Fruit fly (Drosophila melanogaster) whole organism, embryonic: ENCODE measurements around the gene Gr63a.
A peak's percentile ranks its signal among the peaks of the same experiment; 100 is the strongest.

Experiments
- Abd-B ChIP-seq: fragments of 200-800 bp; sonication (Bioruptor generic); optimal IDR thresholded peaks from 2 replicates; lab custom pipeline; 2018; ENCODE audit warnings: missing biosample characterization, mild to moderate bottlenecking, missing genetic modification characterization, moderate library complexity
- BEAF-32 ChIP-seq: fragments of 200-800 bp; sonication (Bioruptor generic); optimal IDR thresholded peaks from 3 replicates; lab custom pipeline; 2017; ENCODE audit warnings: missing biosample characterization, missing genetic modification characterization, mild to moderate bottlenecking, moderate library complexity, missing genetic modification reagents
- CG10462 ChIP-seq: fragments of 200-800 bp; sonication (Bioruptor generic); optimal IDR thresholded peaks from 2 replicates; lab custom pipeline; 2016; ENCODE audit warnings: missing biosample characterization, missing genetic modification characterization
- CG13624 ChIP-seq: fragments of 200-800 bp; sonication (Bioruptor generic); optimal IDR thresholded peaks from 2 replicates; lab custom pipeline; 2016; ENCODE audit warnings: missing biosample characterization, missing genetic modification characterization
- CG15696 ChIP-seq: fragments of 200-800 bp; sonication (Bioruptor generic); optimal IDR thresholded peaks from 2 replicates; lab custom pipeline; 2019; ENCODE audit warnings: missing biosample characterization, mild to moderate bottlenecking, missing genetic modification characterization, moderate library complexity
- CG1603 ChIP-seq: fragments of 200-800 bp; sonication (Bioruptor generic); optimal IDR thresholded peaks from 2 replicates; lab custom pipeline; 2019; ENCODE audit warnings: missing biosample characterization, mild to moderate bottlenecking, missing genetic modification characterization, moderate library complexity
- CG17568 ChIP-seq: fragments of 200-800 bp; sonication (Bioruptor generic); optimal IDR thresholded peaks from 2 replicates; lab custom pipeline; 2018; ENCODE audit warnings: missing biosample characterization, mild to moderate bottlenecking, missing genetic modification characterization, moderate library complexity
- CG18599 ChIP-seq: fragments of 200-800 bp; sonication (Bioruptor generic); optimal IDR thresholded peaks from 3 replicates; lab custom pipeline; 2017; ENCODE audit warnings: missing biosample characterization, missing genetic modification characterization, mild to moderate bottlenecking, moderate library complexity, missing genetic modification reagents
- CG2202 ChIP-seq: fragments of 200-800 bp; sonication (Bioruptor generic); optimal IDR thresholded peaks from 2 replicates; lab custom pipeline; 2018; ENCODE audit warnings: missing biosample characterization, mild to moderate bottlenecking, missing genetic modification characterization
- CG31441 ChIP-seq: fragments of 200-800 bp; sonication (Bioruptor generic); IDR thresholded peaks from 2 replicates; pipeline ENCODE4 v1.3.6; 2022; ENCODE audit warnings: missing biosample characterization, missing genetic modification characterization
- CG6254 ChIP-seq: fragments of 200-800 bp; sonication (Bioruptor generic); optimal IDR thresholded peaks from 3 replicates; lab custom pipeline; 2017; ENCODE audit warnings: mild to moderate bottlenecking, missing biosample characterization, missing genetic modification reagents, missing genetic modification characterization
- CG7963 ChIP-seq: fragments of 200-800 bp; sonication (Bioruptor generic); IDR thresholded peaks from 3 replicates; pipeline ENCODE4 v1.3.6; 2022; ENCODE audit warnings: missing biosample characterization, missing genetic modification characterization; ENCODE audit not compliant: partially characterized antibody
- CG9727 ChIP-seq: fragments of 200-800 bp; sonication (Bioruptor generic); optimal IDR thresholded peaks from 3 replicates; lab custom pipeline; 2017; ENCODE audit warnings: missing biosample characterization, mild to moderate bottlenecking, missing genetic modification characterization
- CTCF ChIP-seq: fragments of 200-800 bp; sonication (Bioruptor generic); optimal IDR thresholded peaks from 2 replicates; lab custom pipeline; 2017; ENCODE audit warnings: missing biosample characterization, mild to moderate bottlenecking, missing genetic modification characterization, moderate library complexity
- Chrac-16 ChIP-seq: fragments of 200-800 bp; sonication (Bioruptor generic); optimal IDR thresholded peaks from 3 replicates; lab custom pipeline; 2016; ENCODE audit warnings: missing biosample characterization, missing genetic modification characterization
- D ChIP-seq, 2 experiments: fragments of 200-800 bp in 1 of 2; fragments of >200 bp in 1 of 2; sonication (Bioruptor generic) in 1 of 2; optimal IDR thresholded peaks; 2 replicates in 1 of 2; 3 replicates in 1 of 2; lab custom pipeline; 2017; ENCODE audit warnings: mild to moderate bottlenecking in 1 of 2, missing biosample characterization in 1 of 2, missing genetic modification characterization in 1 of 2, missing genetic modification reagents in 1 of 2
- Ets65A ChIP-seq: fragments of 200-800 bp; sonication (Bioruptor generic); peaks from one replicate; lab custom pipeline; 2016; ENCODE audit warnings: missing biosample characterization, missing genetic modification characterization
- Ets97D ChIP-seq: fragments of 200-800 bp; sonication (Bioruptor generic); optimal IDR thresholded peaks from 3 replicates; lab custom pipeline; 2016; ENCODE audit warnings: missing biosample characterization, missing genetic modification characterization
- HLH3B ChIP-seq: fragments of 200-800 bp; sonication (Bioruptor generic); IDR thresholded peaks from 2 replicates; pipeline ENCODE4 v1.3.6; 2022; ENCODE audit warnings: missing biosample characterization, missing genetic modification characterization
- HLH54F ChIP-seq: fragments of 200-800 bp; sonication (Bioruptor generic); optimal IDR thresholded peaks from 3 replicates; lab custom pipeline; 2016; ENCODE audit warnings: missing biosample characterization, missing genetic modification characterization
- NC2β ChIP-seq: fragments of 200-800 bp; sonication (Bioruptor generic); optimal IDR thresholded peaks from 2 replicates; lab custom pipeline; 2016; ENCODE audit warnings: missing biosample characterization, missing genetic modification characterization
- Nf-YB ChIP-seq: fragments of 200-800 bp; sonication (Bioruptor generic); optimal IDR thresholded peaks from 3 replicates; lab custom pipeline; 2019; ENCODE audit warnings: missing biosample characterization, mild to moderate bottlenecking, missing genetic modification characterization, moderate library complexity
- Nf-YC ChIP-seq: fragments of 200-800 bp; optimal IDR thresholded peaks from 3 replicates; lab custom pipeline; 2019; ENCODE audit warnings: missing biosample characterization, mild to moderate bottlenecking, missing genetic modification characterization, moderate library complexity
- NfI ChIP-seq: fragments of 200-800 bp; sonication (Bioruptor generic); optimal IDR thresholded peaks from 3 replicates; lab custom pipeline; 2018; ENCODE audit warnings: missing biosample characterization, mild to moderate bottlenecking, missing genetic modification characterization, moderate library complexity
- Sry-δ ChIP-seq: fragments of 200-800 bp; sonication (Bioruptor generic); optimal IDR thresholded peaks from 2 replicates; lab custom pipeline; 2016; ENCODE audit warnings: missing biosample characterization, missing genetic modification characterization
- TFAM ChIP-seq: fragments of 200-800 bp; sonication (Bioruptor generic); optimal IDR thresholded peaks from 2 replicates; lab custom pipeline; 2017; ENCODE audit warnings: missing biosample characterization, missing genetic modification characterization, inconsistent platforms
- Xrp1 ChIP-seq: fragments of 200-800 bp; sonication (Bioruptor generic); IDR thresholded peaks from 2 replicates; pipeline ENCODE4 v1.3.6; 2022; ENCODE audit warnings: missing biosample characterization, missing genetic modification characterization
- YL-1 ChIP-seq: fragments of 200-800 bp; sonication (Bioruptor generic); optimal IDR thresholded peaks from 3 replicates; lab custom pipeline; 2017; ENCODE audit warnings: missing biosample characterization, mild to moderate bottlenecking, missing genetic modification characterization
- ac ChIP-seq: fragments of 200-800 bp; sonication (Bioruptor generic); optimal IDR thresholded peaks from 3 replicates; lab custom pipeline; 2017; ENCODE audit warnings: missing biosample characterization, mild to moderate bottlenecking, missing genetic modification characterization
- ap ChIP-seq: fragments of 200-800 bp; sonication (Bioruptor generic); IDR thresholded peaks from 2 replicates; pipeline ENCODE4 v1.3.6; 2022; ENCODE audit warnings: missing biosample characterization, missing genetic modification characterization
- bab2 ChIP-seq: fragments of 200-800 bp; sonication (Bioruptor generic); optimal IDR thresholded peaks from 2 replicates; lab custom pipeline; 2016; ENCODE audit warnings: missing biosample characterization, missing genetic modification characterization
- cg ChIP-seq: fragments of 200-800 bp; sonication (Bioruptor generic); optimal IDR thresholded peaks from 3 replicates; lab custom pipeline; 2019; ENCODE audit warnings: missing biosample characterization, mild to moderate bottlenecking, missing genetic modification characterization, moderate library complexity
- crol ChIP-seq: fragments of 200-800 bp; sonication (Bioruptor generic); IDR thresholded peaks from 2 replicates; pipeline ENCODE4 v1.3.6; 2022; ENCODE audit warnings: missing biosample characterization, missing genetic modification characterization
- cwo ChIP-seq: fragments of 200-800 bp; sonication (Bioruptor generic); optimal IDR thresholded peaks from 3 replicates; lab custom pipeline; 2017; ENCODE audit warnings: missing biosample characterization, missing genetic modification characterization, mild to moderate bottlenecking, moderate library complexity, missing genetic modification reagents
- dmrt11E ChIP-seq: fragments of 200-800 bp; sonication (Bioruptor generic); optimal IDR thresholded peaks from 3 replicates; lab custom pipeline; 2018; ENCODE audit warnings: missing biosample characterization, mild to moderate bottlenecking, missing genetic modification characterization, moderate library complexity
- ems ChIP-seq: fragments of 200-800 bp; sonication (Bioruptor generic); optimal IDR thresholded peaks from 3 replicates; lab custom pipeline; 2016; ENCODE audit warnings: missing biosample characterization, missing genetic modification characterization
- fd102C ChIP-seq: fragments of 200-800 bp; sonication (Bioruptor generic); optimal IDR thresholded peaks from 2 replicates; lab custom pipeline; 2018; ENCODE audit warnings: missing biosample characterization, mild to moderate bottlenecking, missing genetic modification characterization, moderate library complexity
- gcm ChIP-seq: fragments of 200-800 bp; sonication (Bioruptor generic); optimal IDR thresholded peaks from 2 replicates; lab custom pipeline; 2019; ENCODE audit warnings: missing biosample characterization, mild to moderate bottlenecking, missing genetic modification characterization, moderate library complexity
- lola ChIP-seq, 3 experiments: fragments of >200 bp in 2 of 3; fragments of 200-800 bp in 1 of 3; sonication (Bioruptor generic) in 1 of 3; optimal IDR thresholded peaks; 2 replicates each; lab custom pipeline; 2017 to 2019; ENCODE audit warnings: missing biosample characterization in 3 of 3, missing genetic modification characterization in 3 of 3, mild to moderate bottlenecking in 1 of 3, moderate library complexity in 1 of 3
- pros ChIP-seq: fragments of 200-800 bp; sonication (Bioruptor generic); optimal IDR thresholded peaks from 3 replicates; lab custom pipeline; 2019; ENCODE audit warnings: missing biosample characterization, mild to moderate bottlenecking, missing genetic modification characterization, moderate library complexity
- repo ChIP-seq: fragments of 200-800 bp; sonication (Bioruptor generic); optimal IDR thresholded peaks from 2 replicates; lab custom pipeline; 2016; ENCODE audit warnings: missing biosample characterization, missing genetic modification characterization
- rib ChIP-seq: fragments of 200-800 bp; sonication (Bioruptor generic); IDR thresholded peaks from 2 replicates; pipeline ENCODE4 v1.3.6; 2022; ENCODE audit warnings: missing biosample characterization, missing genetic modification characterization
- sens ChIP-seq: fragments of 200-800 bp; sonication (Bioruptor generic); peaks from one replicate; lab custom pipeline; 2016; ENCODE audit warnings: missing biosample characterization, missing genetic modification characterization
- seq ChIP-seq: fragments of 200-800 bp; sonication (Bioruptor generic); IDR thresholded peaks from 2 replicates; pipeline ENCODE4 v1.3.6; 2022; ENCODE audit warnings: missing biosample characterization, missing genetic modification characterization
- trh ChIP-seq: fragments of 200-800 bp; sonication (Bioruptor generic); optimal IDR thresholded peaks from 2 replicates; lab custom pipeline; 2016; ENCODE audit warnings: missing biosample characterization, missing genetic modification characterization
- tx ChIP-seq: fragments of 200-800 bp; sonication (Bioruptor generic); optimal IDR thresholded peaks from 2 replicates; lab custom pipeline; 2016; ENCODE audit warnings: missing biosample characterization, missing genetic modification characterization
- wek ChIP-seq: fragments of 200-800 bp; sonication (Bioruptor generic); optimal IDR thresholded peaks from 3 replicates; lab custom pipeline; 2018; ENCODE audit warnings: missing biosample characterization, mild to moderate bottlenecking, missing genetic modification characterization, moderate library complexity
- z ChIP-seq: fragments of 200-800 bp; sonication (Bioruptor generic); IDR thresholded peaks from 3 replicates; pipeline ENCODE4 v1.3.6; 2022; ENCODE audit warnings: missing biosample characterization, missing genetic modification characterization
- zen ChIP-seq: fragments of 200-800 bp; sonication (Bioruptor generic); optimal IDR thresholded peaks from 3 replicates; lab custom pipeline; 2018; ENCODE audit warnings: missing biosample characterization, mild to moderate bottlenecking, missing genetic modification characterization, moderate library complexity

The Gr63a gene

DNA sequence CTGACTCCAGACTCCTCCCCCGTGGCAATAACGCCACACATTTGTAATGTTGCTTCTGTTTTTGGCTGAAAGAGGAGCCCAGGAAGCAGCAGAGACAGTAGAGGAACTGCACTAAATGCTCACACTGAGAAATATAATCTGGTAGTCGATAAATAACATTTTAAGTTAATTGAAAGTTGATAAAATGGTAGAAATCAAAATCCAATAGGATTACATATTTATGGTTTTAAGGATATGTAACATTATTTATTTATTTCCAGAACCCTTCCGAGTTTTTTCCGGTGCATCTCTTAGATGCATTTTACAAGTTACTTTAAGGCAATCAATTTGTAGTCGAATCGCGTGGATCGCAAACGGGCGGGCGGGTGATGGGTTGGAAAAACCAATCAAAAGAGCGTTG, 5.5 kb downstream of the Gr63a start:
- TF ChIP-seq trh (GFP tag; lab: Kevin White, UChicago) (no peak), CG18599 (GFP tag; lab: Kevin White, UChicago) (no peak), sens (peak; percentile 69), CG7963 (no peak), z (no peak), CG1603 (tag; lab: Kevin White, UChicago) (peak; percentile 7), wek (GFP tag; lab: Kevin White, UChicago) (no peak), NfI (no peak), CG17568 (no peak), CG10462 (GFP tag; lab: Kevin White, UChicago) (no peak), dmrt11E (tag; lab: Kevin White, UChicago) (peak; percentile 27), CG6254 (GFP tag; lab: Kevin White, UChicago) (no peak), YL-1 (no peak)

DNA sequence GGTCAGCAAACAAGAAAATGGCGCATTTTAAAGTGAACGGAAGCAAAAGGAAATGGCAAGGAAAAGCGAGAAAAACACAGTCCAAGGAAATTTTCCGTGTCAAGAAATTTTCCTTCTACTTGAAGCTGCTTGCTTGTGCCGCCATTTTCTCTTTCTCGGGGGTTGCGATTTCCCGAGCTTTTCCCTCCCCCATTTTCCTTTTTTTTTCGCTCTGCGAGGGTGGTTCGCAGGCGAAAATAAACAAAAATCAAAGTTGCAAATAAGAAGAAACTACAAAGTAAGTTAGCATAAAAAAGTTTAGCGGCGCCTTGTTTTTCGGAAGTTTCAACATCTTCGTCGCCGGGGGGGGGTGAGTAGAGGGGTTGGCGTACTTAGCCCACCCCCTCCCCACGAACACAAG, 9.0 kb downstream of the Gr63a start:
- TF ChIP-seq pros (peak; percentile 65), Nf-YC (tag; lab: Kevin White, UChicago) (peak; percentile 63), z (0 out of 3 replicates have a peak, but pooled peaks have one; percentile 14), crol (GFP tag; lab: Robert Waterston, UW) (0 out of 2 replicates have a peak, but pooled peaks have one; percentile 16), seq (GFP tag; lab: Robert Waterston, UW) (peak; percentile 31; the same call in 1 of the 2 replicates), Sry-δ (no peak)
- TF ChIP-seq, all 482 proteins: peak for 5

DNA sequence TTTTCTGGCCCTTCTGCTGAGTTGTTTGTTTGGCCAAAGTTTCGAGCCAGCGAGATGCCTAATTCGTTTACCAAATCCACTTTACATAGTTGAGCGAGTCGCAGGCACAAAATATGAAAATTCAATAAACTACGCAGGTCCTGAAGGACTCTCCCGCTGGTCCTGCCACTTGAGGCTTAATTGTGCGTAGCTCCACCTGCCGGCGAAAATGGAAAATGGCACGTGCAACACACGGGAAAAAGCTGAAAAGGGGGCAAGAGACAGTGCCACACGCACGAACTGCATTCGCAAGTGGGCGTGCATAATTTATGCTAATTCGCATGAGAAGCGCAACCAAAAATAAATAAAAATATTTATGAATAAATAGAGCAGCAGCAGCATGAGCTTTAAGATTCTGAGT, 10.5 kb downstream of the Gr63a start:
- TF ChIP-seq Abd-B (GFP tag; lab: Kevin White, UChicago) (no peak), Nf-YB (GFP tag; lab: Kevin White, UChicago) (no peak), fd102C (no peak), CG13624 (no peak), Ets65A (GFP tag; lab: Kevin White, UChicago) (peak; percentile 41), HLH54F (GFP tag; lab: Kevin White, UChicago) (no peak), ems (no peak), D (optimal IDR thresholded peaks at IDR 0.05; lab: Kevin White, UChicago) (no peak), D (GFP tag; optimal IDR thresholded peaks at IDR 0.05; lab: Kevin White, UChicago) (no peak), Ets97D (GFP tag; lab: Kevin White, UChicago) (no peak), CTCF (peak; percentile 74), repo (GFP tag; lab: Kevin White, UChicago) (no peak), cg (no peak), cwo (GFP tag; lab: Kevin White, UChicago) (no peak), bab2 (GFP tag; lab: Kevin White, UChicago) (no peak), gcm (GFP tag; lab: Kevin White, UChicago) (no peak), tx (no peak), rib (GFP tag; lab: Robert Waterston, UW) (no peak), TFAM (no peak)

DNA sequence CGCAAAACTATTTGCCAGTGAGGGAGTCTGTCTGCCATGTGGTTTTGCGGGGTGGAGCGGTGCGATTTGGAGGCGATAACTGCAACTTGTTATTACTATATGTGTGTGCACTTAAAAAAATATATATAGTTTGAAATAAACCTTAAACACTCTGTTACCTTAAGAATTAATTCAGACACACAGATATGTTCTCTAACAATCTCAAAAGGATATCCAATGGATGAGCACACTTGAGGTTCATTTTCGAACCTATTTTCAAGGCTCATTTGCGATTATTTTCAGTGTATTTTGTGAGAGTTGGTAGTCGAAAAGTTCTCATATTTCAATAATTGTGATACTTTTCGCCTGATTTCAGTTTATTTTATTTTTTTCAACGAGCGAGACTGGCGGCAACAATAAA, 14.4 kb downstream of the Gr63a start:
- TF ChIP-seq Xrp1 (GFP tag; lab: Robert Waterston, UW) (peak; percentile 49; the same call in 1 of the 2 replicates), ap (no peak), NC2β (GFP tag; lab: Kevin White, UChicago) (no peak), Chrac-16 (peak; percentile 11), zen (tag; lab: Kevin White, UChicago) (peak; percentile 14), CG2202 (tag; lab: Kevin White, UChicago) (peak; percentile 16), sens (peak; percentile 75), HLH3B (GFP tag; lab: Robert Waterston, UW) (0 out of 2 replicates have a peak, but pooled peaks have one; percentile 9), CG31441 (GFP tag; lab: Robert Waterston, UW) (no peak), CG15696 (tag; lab: Kevin White, UChicago) (peak; percentile 17), ac (GFP tag; lab: Kevin White, UChicago) (peak; percentile 19), BEAF-32 (GFP tag; lab: Kevin White, UChicago) (no peak), CG9727 (GFP tag; lab: Kevin White, UChicago) (peak; percentile 35), lola (GFP tag; optimal IDR thresholded peaks at IDR 0.05; lab: Kevin White, UChicago) (peak in 1 of 3 experiments; percentile 37)
